Fruit fly (Drosophila melanogaster) whole organism, embryonic: Measurements from ENCODE around the gene RunxB.

Experiments
- Ada2b ChIP-seq: fragments of 200-800 bp; sonication (Bioruptor generic); IDR thresholded peaks from 2 replicates; pipeline ENCODE4 v1.3.6; 2022; ENCODE audit warnings: missing biosample characterization, missing genetic modification characterization
- Antp ChIP-seq: fragments of 200-800 bp; sonication (Bioruptor generic); optimal IDR thresholded peaks from 3 replicates; lab custom pipeline; 2016; ENCODE audit warnings: missing biosample characterization, missing genetic modification characterization
- Bgb ChIP-seq: fragments of 200-800 bp; sonication (Bioruptor generic); IDR thresholded peaks from 2 replicates; pipeline ENCODE4 v1.3.6; 2022; ENCODE audit warnings: missing biosample characterization, missing genetic modification characterization; ENCODE audit not compliant: partially characterized antibody
- CG10565 ChIP-seq: fragments of 200-800 bp; sonication (Bioruptor generic); optimal IDR thresholded peaks from 3 replicates; lab custom pipeline; 2016; ENCODE audit warnings: missing biosample characterization, mild to moderate bottlenecking, missing genetic modification characterization
- CG12155 ChIP-seq: fragments of 200-800 bp; sonication (Bioruptor generic); optimal IDR thresholded peaks from 3 replicates; lab custom pipeline; 2016; ENCODE audit warnings: missing biosample characterization, missing genetic modification characterization
- CG14441 ChIP-seq: fragments of 200-800 bp; sonication (Bioruptor generic); IDR thresholded peaks from 2 replicates; pipeline ENCODE4 v1.3.6; 2022; ENCODE audit warnings: missing biosample characterization, missing genetic modification characterization
- CG14860 ChIP-seq: fragments of 200-800 bp; sonication (Bioruptor generic); IDR thresholded peaks from 3 replicates; pipeline ENCODE4 v1.3.6; 2022; ENCODE audit warnings: missing biosample characterization, missing genetic modification characterization; ENCODE audit not compliant: partially characterized antibody
- CG15479 ChIP-seq: fragments of 200-800 bp; sonication (Bioruptor generic); optimal IDR thresholded peaks from 3 replicates; lab custom pipeline; 2019; ENCODE audit warnings: missing biosample characterization, mild to moderate bottlenecking, missing genetic modification characterization, moderate library complexity
- CG17361 ChIP-seq: fragments of 200-800 bp; sonication (Bioruptor generic); IDR thresholded peaks from 3 replicates; pipeline ENCODE4 v1.3.6; 2022; ENCODE audit warnings: missing biosample characterization, missing genetic modification characterization
- CG2116 ChIP-seq: fragments of 200-800 bp; sonication (Bioruptor generic); optimal IDR thresholded peaks from 3 replicates; lab custom pipeline; 2018; ENCODE audit warnings: missing biosample characterization, mild to moderate bottlenecking, missing genetic modification characterization
- CG31224 ChIP-seq: fragments of 200-800 bp; sonication (Bioruptor generic); IDR thresholded peaks from 2 replicates; pipeline ENCODE4 v1.3.6; 2022; ENCODE audit warnings: missing biosample characterization, missing genetic modification characterization
- CG3163 ChIP-seq: fragments of 200-800 bp; sonication (Bioruptor generic); optimal IDR thresholded peaks from 3 replicates; lab custom pipeline; 2016; ENCODE audit warnings: missing biosample characterization, missing genetic modification characterization
- CG32532 ChIP-seq: fragments of 200-800 bp; sonication (Bioruptor generic); IDR thresholded peaks from 2 replicates; pipeline ENCODE4 v1.3.6; 2022; ENCODE audit warnings: missing biosample characterization, missing genetic modification characterization
- CG3995 ChIP-seq: fragments of 200-800 bp; sonication (Bioruptor generic); optimal IDR thresholded peaks from 3 replicates; lab custom pipeline; 2016; ENCODE audit warnings: missing biosample characterization, missing genetic modification characterization
- CG4424 ChIP-seq: fragments of 200-800 bp; sonication (Bioruptor generic); optimal IDR thresholded peaks from 3 replicates; lab custom pipeline; 2016; ENCODE audit warnings: missing biosample characterization, missing genetic modification characterization
- CG8388 ChIP-seq: fragments of 200-800 bp; sonication (Bioruptor generic); optimal IDR thresholded peaks from 2 replicates; lab custom pipeline; 2019; ENCODE audit warnings: missing biosample characterization, mild to moderate bottlenecking, missing genetic modification characterization, moderate library complexity
- CG9609 ChIP-seq: fragments of 200-800 bp; sonication (Bioruptor generic); optimal IDR thresholded peaks from 3 replicates; lab custom pipeline; 2016; ENCODE audit warnings: missing biosample characterization, missing genetic modification characterization
- Chrac-16 ChIP-seq: fragments of 200-800 bp; sonication (Bioruptor generic); optimal IDR thresholded peaks from 3 replicates; lab custom pipeline; 2016; ENCODE audit warnings: missing biosample characterization, missing genetic modification characterization
- E2f2 ChIP-seq: fragments of 200-800 bp; sonication (Bioruptor generic); IDR thresholded peaks from 2 replicates; pipeline ENCODE4 v1.3.6; 2022; ENCODE audit warnings: missing biosample characterization, missing genetic modification characterization
- ERR ChIP-seq: fragments of 200-800 bp; sonication (Bioruptor generic); optimal IDR thresholded peaks from 2 replicates; lab custom pipeline; 2016; ENCODE audit warnings: missing biosample characterization, missing genetic modification characterization
- HLH3B ChIP-seq: fragments of 200-800 bp; sonication (Bioruptor generic); IDR thresholded peaks from 2 replicates; pipeline ENCODE4 v1.3.6; 2022; ENCODE audit warnings: missing biosample characterization, missing genetic modification characterization
- Hand ChIP-seq: fragments of 200-800 bp; sonication (Bioruptor generic); optimal IDR thresholded peaks from 2 replicates; lab custom pipeline; 2017; ENCODE audit warnings: mild to moderate bottlenecking, missing biosample characterization, missing genetic modification reagents, missing genetic modification characterization
- Hr3 ChIP-seq: fragments of 200-800 bp; sonication (Bioruptor generic); optimal IDR thresholded peaks from 3 replicates; lab custom pipeline; 2016; ENCODE audit warnings: missing biosample characterization, missing genetic modification characterization
- Lhr ChIP-seq: fragments of 200-800 bp; sonication (Bioruptor generic); optimal IDR thresholded peaks from 3 replicates; lab custom pipeline; 2017; ENCODE audit warnings: mild to moderate bottlenecking, missing biosample characterization, missing genetic modification reagents, missing genetic modification characterization
- Mad ChIP-seq: fragments of 200-800 bp; sonication (Bioruptor generic); optimal IDR thresholded peaks from 2 replicates; lab custom pipeline; 2016; ENCODE audit warnings: missing biosample characterization, missing genetic modification characterization
- Nf-YC ChIP-seq: fragments of 200-800 bp; optimal IDR thresholded peaks from 3 replicates; lab custom pipeline; 2019; ENCODE audit warnings: missing biosample characterization, mild to moderate bottlenecking, missing genetic modification characterization, moderate library complexity
- Scr ChIP-seq: fragments of 200-800 bp; sonication (Bioruptor generic); IDR thresholded peaks from 2 replicates; pipeline ENCODE4 v1.3.6; 2022; ENCODE audit warnings: missing biosample characterization, missing genetic modification characterization; ENCODE audit not compliant: partially characterized antibody
- Sox100B ChIP-seq: fragments of 200-800 bp; sonication (Bioruptor generic); optimal IDR thresholded peaks from 3 replicates; lab custom pipeline; 2018; ENCODE audit warnings: missing biosample characterization, mild to moderate bottlenecking, missing genetic modification characterization
- Tbp ChIP-seq: fragments of >200 bp; optimal IDR thresholded peaks from 2 replicates; lab custom pipeline; 2018; ENCODE audit warnings: missing biosample characterization, missing genetic modification characterization
- Xbp1 ChIP-seq: fragments of 200-800 bp; sonication (Bioruptor generic); optimal IDR thresholded peaks from 3 replicates; lab custom pipeline; 2016; ENCODE audit warnings: missing biosample characterization, mild to moderate bottlenecking, missing genetic modification characterization
- YL-1 ChIP-seq: fragments of 200-800 bp; sonication (Bioruptor generic); optimal IDR thresholded peaks from 3 replicates; lab custom pipeline; 2017; ENCODE audit warnings: missing biosample characterization, mild to moderate bottlenecking, missing genetic modification characterization
- corto ChIP-seq: fragments of 200-800 bp; sonication (Bioruptor generic); optimal IDR thresholded peaks from 2 replicates; lab custom pipeline; 2016; ENCODE audit warnings: missing biosample characterization, mild to moderate bottlenecking, missing genetic modification characterization, moderate library complexity
- dpn ChIP-seq, 2 experiments: fragments of 200-800 bp; sonication (Bioruptor generic); optimal IDR thresholded peaks; 3 replicates each; lab custom pipeline; 2016; ENCODE audit warnings: missing biosample characterization in 2 of 2, missing genetic modification characterization in 2 of 2
- eve ChIP-seq, 2 experiments: fragments of >200 bp; optimal IDR thresholded peaks; 2 replicates each; lab custom pipeline; 2017; ENCODE audit warnings: missing biosample characterization in 2 of 2, missing genetic modification characterization in 2 of 2
- eyg ChIP-seq: fragments of 200-800 bp; sonication (Bioruptor generic); optimal IDR thresholded peaks from 3 replicates; lab custom pipeline; 2016; ENCODE audit warnings: missing biosample characterization, missing genetic modification characterization
- gt ChIP-seq: fragments of 200-800 bp; sonication (Bioruptor generic); IDR thresholded peaks from 2 replicates; pipeline ENCODE4 v1.3.6; 2022; ENCODE audit warnings: missing biosample characterization, missing genetic modification characterization
- h ChIP-seq: fragments of >200 bp; optimal IDR thresholded peaks from 2 replicates; lab custom pipeline; 2017
- lov ChIP-seq, 2 experiments: fragments of 200-800 bp in 1 of 2; fragments of >200 bp in 1 of 2; sonication (Bioruptor generic) in 1 of 2; IDR thresholded peaks in 1 of 2; optimal IDR thresholded peaks in 1 of 2; 2 replicates in 1 of 2; 3 replicates in 1 of 2; pipeline versions ENCODE4 v1.3.6 to Lab custom; 2017 to 2022; ENCODE audit warnings: missing biosample characterization in 1 of 2, missing genetic modification characterization in 1 of 2
- odd ChIP-seq: fragments of 200-800 bp; sonication (Bioruptor generic); optimal IDR thresholded peaks from 2 replicates; lab custom pipeline; 2017; ENCODE audit warnings: missing biosample characterization, mild to moderate bottlenecking, missing genetic modification characterization
- onecut ChIP-seq: fragments of 200-800 bp; sonication (Bioruptor generic); IDR thresholded peaks from 2 replicates; pipeline ENCODE4 v1.3.6; 2022; ENCODE audit warnings: missing biosample characterization, missing genetic modification characterization
- pb ChIP-seq: fragments of 200-800 bp; sonication (Bioruptor generic); optimal IDR thresholded peaks from 3 replicates; lab custom pipeline; 2016; ENCODE audit warnings: missing biosample characterization, missing genetic modification characterization
- pita ChIP-seq: fragments of 200-800 bp; sonication (Bioruptor generic); optimal IDR thresholded peaks from 2 replicates; lab custom pipeline; 2017; ENCODE audit warnings: missing biosample characterization, mild to moderate bottlenecking, missing genetic modification characterization
- stwl ChIP-seq: fragments of 200-800 bp; sonication (Bioruptor generic); optimal IDR thresholded peaks from 3 replicates; lab custom pipeline; 2018; ENCODE audit warnings: missing biosample characterization, mild to moderate bottlenecking, missing genetic modification characterization, moderate library complexity
- tap ChIP-seq: fragments of 200-800 bp; optimal IDR thresholded peaks from 3 replicates; lab custom pipeline; 2019; ENCODE audit warnings: missing biosample characterization, mild to moderate bottlenecking, missing genetic modification characterization, moderate library complexity
- trem ChIP-seq: fragments of 200-800 bp; optimal IDR thresholded peaks from 3 replicates; lab custom pipeline; 2019; ENCODE audit warnings: missing biosample characterization, mild to moderate bottlenecking, missing genetic modification characterization, moderate library complexity
- trh ChIP-seq: fragments of 200-800 bp; sonication (Bioruptor generic); optimal IDR thresholded peaks from 2 replicates; lab custom pipeline; 2016; ENCODE audit warnings: missing biosample characterization, missing genetic modification characterization
- tx ChIP-seq: fragments of 200-800 bp; sonication (Bioruptor generic); optimal IDR thresholded peaks from 2 replicates; lab custom pipeline; 2016; ENCODE audit warnings: missing biosample characterization, missing genetic modification characterization
- vvl ChIP-seq: fragments of 200-800 bp; sonication (Bioruptor generic); IDR thresholded peaks from 2 replicates; pipeline ENCODE4 v1.3.6; 2022; ENCODE audit warnings: missing biosample characterization, missing genetic modification characterization
- wor ChIP-seq: fragments of 200-800 bp; sonication (Bioruptor generic); IDR thresholded peaks from 2 replicates; pipeline ENCODE4 v1.3.6; 2022; ENCODE audit warnings: missing biosample characterization, missing genetic modification characterization

RunxB gene

DNA sequence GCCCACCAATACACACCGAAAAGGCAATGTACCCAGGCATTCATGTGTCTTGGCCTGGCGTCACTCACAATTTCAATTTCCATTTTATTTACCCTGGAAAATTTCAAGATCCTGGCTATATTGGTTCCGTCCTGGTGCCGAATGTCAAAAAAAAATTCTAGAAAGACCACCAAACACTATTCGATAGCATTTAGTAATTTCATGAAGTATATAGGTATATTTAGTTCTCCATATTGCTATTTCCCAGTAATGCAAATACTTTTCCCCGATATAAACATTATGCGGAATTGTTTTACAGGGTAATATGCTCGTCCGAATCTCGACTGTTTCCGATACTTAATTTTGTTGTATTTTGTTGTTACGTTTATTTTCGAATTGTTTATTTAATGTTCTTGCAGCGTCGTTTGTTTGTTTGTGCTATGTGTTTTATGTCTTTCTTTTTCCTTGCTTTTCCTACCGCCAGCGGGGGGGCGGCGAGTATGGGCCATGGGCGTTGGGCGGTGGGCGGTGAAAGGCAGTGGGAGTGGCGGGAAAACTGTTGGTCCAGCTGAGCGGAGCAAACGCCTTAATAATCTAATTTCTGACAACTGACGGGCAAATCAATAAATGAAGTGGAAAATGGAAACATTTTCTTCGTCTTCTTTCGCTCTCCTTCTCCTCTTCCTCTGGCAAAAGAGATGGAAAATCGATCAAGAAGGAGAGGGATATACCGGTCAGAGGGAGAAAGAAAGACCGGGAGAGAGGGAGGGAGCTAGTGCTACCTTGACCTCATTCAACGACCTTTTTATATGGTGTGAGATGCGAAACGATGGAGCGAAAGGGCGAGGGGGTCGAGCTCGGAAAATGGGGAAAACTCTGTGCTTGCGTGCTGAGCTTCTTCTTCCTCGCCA lies 42.3 kb upstream of the RunxB start (continued):
- peak; percentile 50 for TF ChIP-seq Chrac-16 (GFP tag; lab: Kevin White, UChicago)
- no peak for TF ChIP-seq pita
- peak; percentile 48 for TF ChIP-seq CG12155 (GFP tag; lab: Kevin White, UChicago)
- TF ChIP-seq CG31224 (GFP tag; lab: Robert Waterston, UW) = no peak
- TF ChIP-seq CG3163 (GFP tag; lab: Kevin White, UChicago) = peak; percentile 21
- peak; percentile 45 for TF ChIP-seq trem
- no peak for TF ChIP-seq Scr (GFP tag; lab: Robert Waterston, UW)
- peak; percentile 44 for TF ChIP-seq odd (GFP tag; lab: Kevin White, UChicago)
- peak in 1 of 2 experiments; percentile 86 for TF ChIP-seq eve (GFP tag; optimal IDR thresholded peaks at IDR 0.05; lab: Kevin White, UChicago)
- TF ChIP-seq CG9609 (GFP tag; lab: Kevin White, UChicago) = peak; percentile 46
- peak; percentile 68 for TF ChIP-seq CG4424
- TF ChIP-seq CG3995 = no peak
- no peak for TF ChIP-seq Bgb (GFP tag; lab: Robert Waterston, UW)
- TF ChIP-seq eyg = peak; percentile 12
- TF ChIP-seq CG15479 (GFP tag; lab: Kevin White, UChicago) = no peak
- no peak for TF ChIP-seq CG14860
- peak; percentile 72 for TF ChIP-seq Xbp1 (GFP tag; lab: Kevin White, UChicago)
- TF ChIP-seq Ada2b = peak; percentile 70
- TF ChIP-seq onecut (GFP tag; lab: Robert Waterston, UW) = peak; percentile 90
- TF ChIP-seq dpn (GFP tag; optimal IDR thresholded peaks at IDR 0.05; lab: Kevin White, UChicago) = peak; percentile 59 to 67
- no peak for TF ChIP-seq CG10565 (GFP tag; lab: Kevin White, UChicago)
- TF ChIP-seq CG8388 (GFP tag; lab: Kevin White, UChicago) = peak; percentile 51
- no peak for TF ChIP-seq pb
- peak; percentile 16 for TF ChIP-seq CG2116 (GFP tag; lab: Kevin White, UChicago)
- peak; percentile 58 for TF ChIP-seq Sox100B (GFP tag; lab: Kevin White, UChicago)
- no peak for TF ChIP-seq Hand (GFP tag; lab: Kevin White, UChicago)
- TF ChIP-seq YL-1 (GFP tag; lab: Kevin White, UChicago) = no peak
- peak; percentile 61 for TF ChIP-seq CG14441 (GFP tag; lab: Robert Waterston, UW)
- TF ChIP-seq Lhr (GFP tag; lab: Kevin White, UChicago) = no peak
- TF ChIP-seq CG32532 = peak; percentile 35; the same call in 1 of the 2 replicates
- TF ChIP-seq vvl = peak; percentile 52; the same call in 1 of the 2 replicates
- peak; percentile 48 for TF ChIP-seq Hr3
- no peak for TF ChIP-seq ERR (GFP tag; lab: Kevin White, UChicago)
- peak; percentile 4 for TF ChIP-seq Mad (GFP tag; lab: Kevin White, UChicago)
- TF ChIP-seq stwl (tag; lab: Kevin White, UChicago) = no peak
- peak; percentile 41 for TF ChIP-seq trh (GFP tag; lab: Kevin White, UChicago)
- TF ChIP-seq CG17361 = peak; percentile 65; the same call in 2 of the 3 replicates
- TF ChIP-seq E2f2 (GFP tag; lab: Robert Waterston, UW) = peak; percentile 38
- peak; percentile 42 for TF ChIP-seq Antp (GFP tag; lab: Kevin White, UChicago)
- TF ChIP-seq tap (tag; lab: Kevin White, UChicago) = peak; percentile 14
- TF ChIP-seq gt (GFP tag; lab: Robert Waterston, UW) = no peak
- peak; percentile 59 for TF ChIP-seq HLH3B
- TF ChIP-seq lov (optimal IDR thresholded peaks at IDR 0.05; lab: Kevin White, UChicago) = no peak
- 0 out of 3 replicates have a peak, but pooled peaks have one; percentile 33 for TF ChIP-seq lov (GFP tag; IDR thresholded peaks at IDR 0.05; lab: Robert Waterston, UW)
- TF ChIP-seq h = no peak
- no peak for TF ChIP-seq corto
- TF ChIP-seq Tbp (GFP tag; lab: Kevin White, UChicago) = no peak
- TF ChIP-seq tx (GFP tag; lab: Kevin White, UChicago) = peak; percentile 29
- no peak for TF ChIP-seq Nf-YC
- peak; percentile 29; the same call in 1 of the 2 replicates for TF ChIP-seq wor (GFP tag; lab: Robert Waterston, UW)
